Worm (Caenorhabditis elegans) whole organism, L3 larva: ENCODE results near the gene F26F12.2.
A peak's percentile ranks its signal among the peaks of the same experiment; 100 is the strongest.

ENCODE experiments used
- R02D3.7 ChIP-seq: fragments of 150-350 bp; optimal IDR thresholded peaks from 2 replicates; lab custom pipeline; 2014; ENCODE audit warnings: missing biosample characterization, missing genetic modification characterization
- ZK546.5 ChIP-seq: sonication (generic microtip); optimal IDR thresholded peaks from 2 replicates; lab custom pipeline; 2017; ENCODE audit warnings: missing biosample characterization, missing genetic modification characterization
- aly-2 ChIP-seq: fragments of 150-350 bp; optimal IDR thresholded peaks from 2 replicates; lab custom pipeline; 2014; ENCODE audit warnings: missing biosample characterization, missing genetic modification characterization
- daf-12 ChIP-seq: fragments of 150-350 bp; optimal IDR thresholded peaks from 2 replicates; lab custom pipeline; 2014; ENCODE audit warnings: missing biosample characterization, missing genetic modification reagents, missing genetic modification characterization
- elt-1 ChIP-seq: fragments of 150-350 bp; optimal IDR thresholded peaks from 2 replicates; lab custom pipeline; 2014; ENCODE audit warnings: missing biosample characterization, missing genetic modification characterization
- fkh-2 ChIP-seq: fragments of 150-350 bp; optimal IDR thresholded peaks from 2 replicates; lab custom pipeline; 2014; ENCODE audit warnings: missing biosample characterization, missing genetic modification reagents, missing genetic modification characterization
- jun-1 ChIP-seq: fragments of 150-350 bp; optimal IDR thresholded peaks from 2 replicates; lab custom pipeline; 2014; ENCODE audit warnings: missing biosample characterization, missing genetic modification reagents, missing genetic modification characterization
- lsy-12 ChIP-seq: sonication (generic microtip); optimal IDR thresholded peaks from 2 replicates; lab custom pipeline; 2016; ENCODE audit warnings: mild to moderate bottlenecking, missing genetic modification characterization, missing compliant biosample characterization
- nfya-1 ChIP-seq: sonication (generic microtip); optimal IDR thresholded peaks from 2 replicates; lab custom pipeline; 2017; ENCODE audit warnings: missing genetic modification characterization, mild to moderate bottlenecking, missing compliant biosample characterization, antibody characterized with exemption, moderate library complexity; ENCODE audit not compliant: insufficient read depth
- nhr-237 ChIP-seq: fragments of 150-350 bp; optimal IDR thresholded peaks from 2 replicates; lab custom pipeline; 2014; ENCODE audit warnings: missing biosample characterization, missing genetic modification characterization
- nhr-43 ChIP-seq: sonication (generic microtip); optimal IDR thresholded peaks from 2 replicates; lab custom pipeline; 2016; ENCODE audit warnings: mild to moderate bottlenecking, missing genetic modification characterization, missing compliant biosample characterization; ENCODE audit not compliant: poor library complexity, severe bottlenecking
- skn-1 ChIP-seq: fragments of 150-350 bp; optimal IDR thresholded peaks from 2 replicates; lab custom pipeline; 2014; ENCODE audit warnings: missing biosample characterization, missing genetic modification characterization
- tbx-2 ChIP-seq: sonication (generic microtip); optimal IDR thresholded peaks from 2 replicates; lab custom pipeline; 2016; ENCODE audit warnings: mild to moderate bottlenecking, missing genetic modification characterization, missing compliant biosample characterization
- unc-62 ChIP-seq: fragments of 150-350 bp; sonication (generic microtip); optimal IDR thresholded peaks from 4 replicates; lab custom pipeline; 2014; ENCODE audit warnings: missing biosample characterization, missing genetic modification reagents, missing genetic modification characterization
- zag-1 ChIP-seq: fragments of 150-350 bp; optimal IDR thresholded peaks from 2 replicates; lab custom pipeline; 2014; ENCODE audit warnings: missing biosample characterization, missing genetic modification characterization
- ztf-4 ChIP-seq: fragments of 150-350 bp; optimal IDR thresholded peaks from 2 replicates; lab custom pipeline; 2014; ENCODE audit warnings: missing biosample characterization, missing genetic modification characterization

F26F12.2 gene

DNA sequence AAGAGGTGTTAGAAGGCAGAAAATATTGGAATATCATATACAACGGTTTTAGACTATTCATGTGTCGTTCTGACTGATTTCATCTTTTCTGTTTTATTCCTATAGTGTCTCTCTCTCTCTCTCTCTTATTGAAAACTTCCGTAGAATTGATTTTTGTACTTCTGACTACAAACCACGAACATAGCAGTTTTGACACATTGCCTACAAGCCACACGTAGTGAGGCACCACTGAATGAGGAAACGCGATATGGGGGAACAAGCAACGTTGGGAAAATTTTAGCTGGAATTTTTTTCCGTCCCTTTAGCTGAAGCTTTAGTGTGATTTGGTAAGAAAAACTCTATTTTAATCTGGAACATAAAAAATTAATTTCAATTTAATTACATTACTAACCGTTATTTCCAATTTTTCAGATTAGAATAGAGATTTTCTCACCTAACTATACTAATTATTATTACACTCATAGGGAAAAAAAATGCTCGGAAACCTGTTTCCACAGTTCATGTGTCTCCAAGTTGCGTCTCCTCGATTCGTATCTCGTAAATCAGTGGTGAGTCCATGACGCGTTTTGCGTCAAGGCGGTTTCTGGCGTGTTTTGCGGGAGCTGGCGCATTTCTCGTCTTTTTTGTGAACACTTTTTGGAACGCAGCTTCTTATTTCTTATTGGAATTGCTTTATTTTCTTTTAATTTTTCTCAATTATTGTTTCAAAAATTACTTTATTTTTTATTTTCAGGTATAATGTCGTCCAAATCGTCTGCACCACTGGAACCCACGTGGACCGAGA, 47.7 kb downstream of the F26F12.2 start, which contains the start of the genes nhr-142 and F44E7.9 (continued):
- TF ChIP-seq nhr-43 (peak; percentile 78), fkh-2 (tag; lab: Kevin White, UChicago) (no peak), ztf-4 (tag; lab: Kevin White, UChicago) (no peak), elt-1 (tag; lab: Kevin White, UChicago) (no peak), lsy-12 (tag; lab: Kevin White, UChicago) (peak; percentile 81), jun-1 (peak; percentile 35), zag-1 (tag; lab: Kevin White, UChicago) (no peak), nhr-237 (tag; lab: Kevin White, UChicago) (no peak), tbx-2 (tag; lab: Kevin White, UChicago) (peak; percentile 71), ZK546.5 (tag; lab: Kevin White, UChicago) (no peak), daf-12 (tag; lab: Kevin White, UChicago) (no peak)

- TF ChIP-seq R02D3.7 (tag; lab: Kevin White, UChicago): no peak
- no peak for TF ChIP-seq skn-1
- no peak for TF ChIP-seq nfya-1 (tag; lab: Kevin White, UChicago)
- TF ChIP-seq elt-1 (tag; lab: Kevin White, UChicago): no peak
- no peak for TF ChIP-seq unc-62 (GFP tag; lab: Kevin White, UChicago)
- TF ChIP-seq aly-2: no peak
- no peak for TF ChIP-seq jun-1
These were observed 49.8 kb downstream of the F26F12.2 start for ce11 chrV:5788650-5789049.
